Fruit fly (Drosophila melanogaster) whole organism, embryonic: ENCODE measurements around the gene wus.

Source experiments
- Abd-B ChIP-seq: fragments of 200-800 bp; sonication (Bioruptor generic); optimal IDR thresholded peaks from 2 replicates; lab custom pipeline; 2018; ENCODE audit warnings: missing biosample characterization, mild to moderate bottlenecking, missing genetic modification characterization, moderate library complexity
- Adf1 ChIP-seq: fragments of 200-800 bp; sonication (Bioruptor generic); IDR thresholded peaks from 2 replicates; pipeline ENCODE4 v1.3.6; 2022; ENCODE audit warnings: missing biosample characterization, missing genetic modification characterization
- CG1024 ChIP-seq: fragments of 200-800 bp; sonication (Bioruptor generic); IDR thresholded peaks from 2 replicates; pipeline ENCODE4 v1.3.6; 2022; ENCODE audit warnings: missing biosample characterization, missing genetic modification characterization
- CG10565 ChIP-seq: fragments of 200-800 bp; sonication (Bioruptor generic); optimal IDR thresholded peaks from 3 replicates; lab custom pipeline; 2016; ENCODE audit warnings: missing biosample characterization, mild to moderate bottlenecking, missing genetic modification characterization
- CG12659 ChIP-seq: fragments of 200-800 bp; sonication (Bioruptor generic); optimal IDR thresholded peaks from 3 replicates; lab custom pipeline; 2017; ENCODE audit warnings: mild to moderate bottlenecking, missing biosample characterization, missing genetic modification reagents, missing genetic modification characterization
- CG13123 ChIP-seq: fragments of 200-800 bp; sonication (Bioruptor generic); optimal IDR thresholded peaks from 2 replicates; lab custom pipeline; 2016; ENCODE audit warnings: missing biosample characterization, missing genetic modification characterization
- CG14667 ChIP-seq: fragments of 200-800 bp; sonication (Bioruptor generic); IDR thresholded peaks from 2 replicates; pipeline ENCODE4 v1.3.6; 2022; ENCODE audit warnings: missing biosample characterization, missing genetic modification characterization
- CG14860 ChIP-seq: fragments of 200-800 bp; sonication (Bioruptor generic); IDR thresholded peaks from 3 replicates; pipeline ENCODE4 v1.3.6; 2022; ENCODE audit warnings: missing biosample characterization, missing genetic modification characterization; ENCODE audit not compliant: partially characterized antibody
- CG15269 ChIP-seq: fragments of 200-800 bp; sonication (Bioruptor generic); optimal IDR thresholded peaks from 2 replicates; lab custom pipeline; 2018; ENCODE audit warnings: missing biosample characterization, mild to moderate bottlenecking, missing genetic modification characterization, moderate library complexity
- CG16863 ChIP-seq: fragments of 200-800 bp; sonication (Bioruptor generic); optimal IDR thresholded peaks from 3 replicates; lab custom pipeline; 2016; ENCODE audit warnings: missing biosample characterization, missing genetic modification characterization
- CG17385 ChIP-seq: fragments of 200-800 bp; sonication (Bioruptor generic); optimal IDR thresholded peaks from 3 replicates; lab custom pipeline; 2018; ENCODE audit warnings: missing biosample characterization, mild to moderate bottlenecking, missing genetic modification characterization
- CG18619 ChIP-seq: fragments of 200-800 bp; sonication (Bioruptor generic); optimal IDR thresholded peaks from 3 replicates; lab custom pipeline; 2017; ENCODE audit warnings: missing biosample characterization, mild to moderate bottlenecking, missing genetic modification characterization
- CG2678 ChIP-seq: fragments of 200-800 bp; sonication (Bioruptor generic); optimal IDR thresholded peaks from 3 replicates; lab custom pipeline; 2019; ENCODE audit warnings: missing biosample characterization, mild to moderate bottlenecking, missing genetic modification characterization, moderate library complexity
- CG30403 ChIP-seq: fragments of 200-800 bp; sonication (Bioruptor generic); optimal IDR thresholded peaks from 3 replicates; lab custom pipeline; 2016; ENCODE audit warnings: missing biosample characterization, missing genetic modification characterization
- CG32772 ChIP-seq: fragments of 200-800 bp; sonication (Bioruptor generic); IDR thresholded peaks from 2 replicates; pipeline ENCODE4 v1.3.6; 2022; ENCODE audit warnings: missing biosample characterization, missing genetic modification characterization
- CG34376 ChIP-seq: fragments of 200-800 bp; sonication (Bioruptor generic); optimal IDR thresholded peaks from 2 replicates; lab custom pipeline; 2018; ENCODE audit warnings: missing biosample characterization, mild to moderate bottlenecking, missing genetic modification characterization
- CG4617 ChIP-seq: fragments of 200-800 bp; sonication (Bioruptor generic); optimal IDR thresholded peaks from 3 replicates; lab custom pipeline; 2016; ENCODE audit warnings: missing biosample characterization, missing genetic modification characterization, borderline replicate concordance
- CG5245 ChIP-seq: fragments of 200-800 bp; sonication (Bioruptor generic); optimal IDR thresholded peaks from 3 replicates; lab custom pipeline; 2016; ENCODE audit warnings: missing biosample characterization, missing genetic modification characterization
- CG6765 ChIP-seq: fragments of 200-800 bp; sonication (Bioruptor generic); optimal IDR thresholded peaks from 3 replicates; lab custom pipeline; 2017; ENCODE audit warnings: missing biosample characterization, mild to moderate bottlenecking, missing genetic modification characterization
- CG7271 ChIP-seq: fragments of 200-800 bp; sonication (Bioruptor generic); optimal IDR thresholded peaks from 2 replicates; lab custom pipeline; 2018; ENCODE audit warnings: missing biosample characterization, mild to moderate bottlenecking, missing genetic modification characterization, moderate library complexity
- CG7987 ChIP-seq: fragments of 200-800 bp; sonication (Bioruptor generic); optimal IDR thresholded peaks from 2 replicates; lab custom pipeline; 2018; ENCODE audit warnings: missing biosample characterization, mild to moderate bottlenecking, missing genetic modification characterization, moderate library complexity
- D ChIP-seq, 2 experiments: fragments of 200-800 bp in 1 of 2; fragments of >200 bp in 1 of 2; sonication (Bioruptor generic) in 1 of 2; optimal IDR thresholded peaks; 2 replicates in 1 of 2; 3 replicates in 1 of 2; lab custom pipeline; 2017; ENCODE audit warnings: mild to moderate bottlenecking in 1 of 2, missing biosample characterization in 1 of 2, missing genetic modification characterization in 1 of 2, missing genetic modification reagents in 1 of 2
- Dek ChIP-seq: fragments of 200-800 bp; sonication (Bioruptor generic); optimal IDR thresholded peaks from 3 replicates; lab custom pipeline; 2019; ENCODE audit warnings: missing biosample characterization, mild to moderate bottlenecking, missing genetic modification characterization, moderate library complexity
- Dfd ChIP-seq, 2 experiments: fragments of >200 bp; optimal IDR thresholded peaks; 2 replicates each; lab custom pipeline; 2017; ENCODE audit warnings: missing biosample characterization in 2 of 2, missing genetic modification characterization in 2 of 2
- Fer2 ChIP-seq: fragments of 200-800 bp; sonication (Bioruptor generic); optimal IDR thresholded peaks from 2 replicates; lab custom pipeline; 2018; ENCODE audit warnings: missing biosample characterization, mild to moderate bottlenecking, missing genetic modification characterization, moderate library complexity
- Gug ChIP-seq: fragments of 200-800 bp; sonication (Bioruptor generic); IDR thresholded peaks from 4 replicates; pipeline ENCODE4 v1.3.6; 2022; ENCODE audit warnings: missing biosample characterization, missing genetic modification characterization
- HLHmδ ChIP-seq: fragments of 200-800 bp; sonication (Bioruptor generic); optimal IDR thresholded peaks from 2 replicates; lab custom pipeline; 2018; ENCODE audit warnings: missing biosample characterization, mild to moderate bottlenecking, missing genetic modification characterization, moderate library complexity
- Hr3 ChIP-seq: fragments of 200-800 bp; sonication (Bioruptor generic); optimal IDR thresholded peaks from 3 replicates; lab custom pipeline; 2016; ENCODE audit warnings: missing biosample characterization, missing genetic modification characterization
- Hr39 ChIP-seq: fragments of >200 bp; optimal IDR thresholded peaks from 2 replicates; lab custom pipeline; 2017
- MBD-R2 ChIP-seq: fragments of 200-800 bp; sonication (Bioruptor generic); IDR thresholded peaks from 2 replicates; pipeline ENCODE4 v1.3.6; 2022; ENCODE audit warnings: missing biosample characterization, missing genetic modification characterization
- MTF-1 ChIP-seq: fragments of 200-800 bp; sonication (Bioruptor generic); optimal IDR thresholded peaks from 2 replicates; lab custom pipeline; 2018; ENCODE audit warnings: missing biosample characterization, mild to moderate bottlenecking, missing genetic modification characterization, borderline replicate concordance
- Meics ChIP-seq: fragments of 200-800 bp; sonication (Bioruptor generic); optimal IDR thresholded peaks from 2 replicates; lab custom pipeline; 2017; ENCODE audit warnings: missing biosample characterization, mild to moderate bottlenecking, missing genetic modification characterization
- Myb ChIP-seq: fragments of 200-800 bp; sonication (Bioruptor generic); optimal IDR thresholded peaks from 2 replicates; lab custom pipeline; 2016; ENCODE audit warnings: missing biosample characterization, missing genetic modification characterization
- NC2α ChIP-seq: fragments of 200-800 bp; sonication (Bioruptor generic); optimal IDR thresholded peaks from 2 replicates; lab custom pipeline; 2016; ENCODE audit warnings: missing biosample characterization, missing genetic modification characterization
- Oaz ChIP-seq: fragments of 200-800 bp; sonication (Bioruptor generic); IDR thresholded peaks from 2 replicates; pipeline ENCODE4 v1.3.6; 2022; ENCODE audit warnings: missing biosample characterization, missing genetic modification characterization
- Pdp1 ChIP-seq, 2 experiments: fragments of 200-800 bp; sonication (Bioruptor generic); optimal IDR thresholded peaks; 3 replicates each; lab custom pipeline; 2016; ENCODE audit warnings: missing biosample characterization in 2 of 2, missing genetic modification characterization in 2 of 2, mild to moderate bottlenecking in 1 of 2, moderate library complexity in 1 of 2
- Rx ChIP-seq: fragments of 200-800 bp; sonication (Bioruptor generic); IDR thresholded peaks from 2 replicates; pipeline ENCODE4 v1.3.6; 2022; ENCODE audit warnings: missing biosample characterization, missing genetic modification characterization
- al ChIP-seq: fragments of 200-800 bp; sonication (Bioruptor generic); IDR thresholded peaks from 2 replicates; pipeline ENCODE4 v1.3.6; 2022; ENCODE audit warnings: missing biosample characterization, missing genetic modification characterization
- bigmax ChIP-seq: fragments of 200-800 bp; sonication (Bioruptor generic); optimal IDR thresholded peaks from 2 replicates; lab custom pipeline; 2018; ENCODE audit warnings: missing biosample characterization, mild to moderate bottlenecking, missing genetic modification characterization
- crp ChIP-seq, 2 experiments: fragments of 200-800 bp; sonication (Bioruptor generic); optimal IDR thresholded peaks; 2 replicates in 1 of 2; 3 replicates in 1 of 2; lab custom pipeline; 2017; ENCODE audit warnings: missing biosample characterization in 2 of 2, missing genetic modification characterization in 2 of 2, mild to moderate bottlenecking in 1 of 2, moderate library complexity in 1 of 2
- exex ChIP-seq: fragments of 200-800 bp; sonication (Bioruptor generic); optimal IDR thresholded peaks from 4 replicates; lab custom pipeline; 2018; ENCODE audit warnings: missing biosample characterization, mild to moderate bottlenecking, missing genetic modification characterization, moderate library complexity
- ftz-f1 ChIP-seq: fragments of 200-800 bp; sonication (Bioruptor generic); optimal IDR thresholded peaks from 2 replicates; lab custom pipeline; 2016; ENCODE audit warnings: missing biosample characterization, missing genetic modification characterization
- fu2 ChIP-seq: fragments of 200-800 bp; sonication (Bioruptor generic); optimal IDR thresholded peaks from 2 replicates; lab custom pipeline; 2016; ENCODE audit warnings: missing biosample characterization, missing genetic modification characterization
- h ChIP-seq: fragments of >200 bp; optimal IDR thresholded peaks from 2 replicates; lab custom pipeline; 2017
- ind ChIP-seq: fragments of 200-800 bp; sonication (Bioruptor generic); optimal IDR thresholded peaks from 3 replicates; lab custom pipeline; 2016; ENCODE audit warnings: missing biosample characterization, missing genetic modification characterization
- oc ChIP-seq: fragments of 200-800 bp; sonication (Bioruptor generic); optimal IDR thresholded peaks from 2 replicates; lab custom pipeline; 2018; ENCODE audit warnings: missing biosample characterization, mild to moderate bottlenecking, missing genetic modification characterization, moderate library complexity
- otp ChIP-seq: fragments of 200-800 bp; sonication (Bioruptor generic); IDR thresholded peaks from 3 replicates; pipeline ENCODE4, ENCODE4 v1.3.6; 2022; ENCODE audit warnings: missing biosample characterization, missing genetic modification characterization
- peb ChIP-seq: fragments of 200-800 bp; sonication (Bioruptor generic); IDR thresholded peaks from 2 replicates; pipeline ENCODE4 v1.3.6; 2022; ENCODE audit warnings: missing biosample characterization, missing genetic modification characterization
- sima ChIP-seq: fragments of 200-800 bp; sonication (Bioruptor generic); optimal IDR thresholded peaks from 2 replicates; lab custom pipeline; 2016; ENCODE audit warnings: missing biosample characterization, missing genetic modification characterization
- vfl ChIP-seq: fragments of 200-800 bp; sonication (Bioruptor generic); optimal IDR thresholded peaks from 2 replicates; lab custom pipeline; 2016; ENCODE audit warnings: missing biosample characterization, missing genetic modification characterization
- zfh2 ChIP-seq: fragments of 200-800 bp; sonication (Bioruptor generic); optimal IDR thresholded peaks from 2 replicates; lab custom pipeline; 2016; ENCODE audit warnings: missing biosample characterization, missing genetic modification characterization

The wus gene

dm6 chrX:16944049-16944532, 3.4 kb upstream of the wus start (continued):
- TF ChIP-seq CG30403 (GFP tag; lab: Kevin White, UChicago) (peak; percentile 48), ind (GFP tag; lab: Kevin White, UChicago) (peak; percentile 37), Dek (tag; lab: Kevin White, UChicago) (peak; percentile 80), NC2α (no peak), Pdp1 (GFP tag; optimal IDR thresholded peaks at IDR 0.05; lab: Kevin White, UChicago) (no peak), vfl (GFP tag; lab: Kevin White, UChicago) (no peak), Adf1 (peak; percentile 18; the same call in 1 of the 2 replicates), sima (GFP tag; lab: Kevin White, UChicago) (no peak), Hr3 (GFP tag; lab: Kevin White, UChicago) (peak; percentile 42), fu2 (no peak), bigmax (GFP tag; lab: Kevin White, UChicago) (no peak), CG1024 (GFP tag; lab: Robert Waterston, UW) (no peak), CG34376 (GFP tag; lab: Kevin White, UChicago) (peak; percentile 54), CG12659 (GFP tag; lab: Kevin White, UChicago) (peak; percentile 71), zfh2 (GFP tag; lab: Kevin White, UChicago) (no peak), CG10565 (GFP tag; lab: Kevin White, UChicago) (no peak), Rx (GFP tag; lab: Robert Waterston, UW) (no peak), CG4617 (no peak), ftz-f1 (GFP tag; lab: Kevin White, UChicago) (no peak), otp (GFP tag; lab: Robert Waterston, UW) (no peak), Fer2 (tag; lab: Kevin White, UChicago) (peak; percentile 7), peb (no peak), Dfd (GFP tag; optimal IDR thresholded peaks at IDR 0.05; lab: Kevin White, UChicago) (no peak), MTF-1 (GFP tag; lab: Kevin White, UChicago) (no peak), CG17385 (GFP tag; lab: Kevin White, UChicago) (peak; percentile 64), exex (tag; lab: Kevin White, UChicago) (peak; percentile 84), CG6765 (GFP tag; lab: Kevin White, UChicago) (peak; percentile 42), D (optimal IDR thresholded peaks at IDR 0.05; lab: Kevin White, UChicago) (no peak), D (GFP tag; optimal IDR thresholded peaks at IDR 0.05; lab: Kevin White, UChicago) (no peak), crp (GFP tag; optimal IDR thresholded peaks at IDR 0.05; lab: Kevin White, UChicago) (no peak), CG13123 (no peak), CG7271 (tag; lab: Kevin White, UChicago) (no peak), Gug (no peak), h (lab: Kevin White, UChicago) (no peak), CG15269 (tag; lab: Kevin White, UChicago) (peak; percentile 88), CG32772 (no peak), Myb (GFP tag; lab: Kevin White, UChicago) (no peak), Abd-B (GFP tag; lab: Kevin White, UChicago) (peak; percentile 47), Oaz (GFP tag; lab: Robert Waterston, UW) (0 out of 2 replicates have a peak, but pooled peaks have one; percentile 22), CG14667 (GFP tag; lab: Robert Waterston, UW) (no peak), CG16863 (no peak), CG2678 (tag; lab: Kevin White, UChicago) (peak; percentile 91), Hr39 (no peak), MBD-R2 (GFP tag; lab: Robert Waterston, UW) (no peak), CG14860 (GFP tag; lab: Robert Waterston, UW) (no peak), Meics (GFP tag; lab: Kevin White, UChicago) (peak; percentile 85), CG5245 (GFP tag; lab: Kevin White, UChicago) (no peak), al (peak; percentile 53), oc (tag; lab: Kevin White, UChicago) (peak; percentile 31), CG18619 (GFP tag; lab: Kevin White, UChicago) (peak; percentile 61), CG7987 (GFP tag; lab: Kevin White, UChicago) (no peak), HLHmδ (GFP tag; lab: Kevin White, UChicago) (no peak)
